Fruit fly (Drosophila melanogaster) whole organism, embryonic: ENCODE measurements around the gene CG12947.
A peak's percentile ranks its signal among the peaks of the same experiment; 100 is the strongest.

Source experiments
- BEAF-32 ChIP-seq: fragments of 200-800 bp; sonication (Bioruptor generic); optimal IDR thresholded peaks from 3 replicates; lab custom pipeline; 2017; ENCODE audit warnings: missing biosample characterization, missing genetic modification characterization, mild to moderate bottlenecking, moderate library complexity, missing genetic modification reagents
- CG10267 ChIP-seq: fragments of 200-800 bp; sonication (Bioruptor generic); optimal IDR thresholded peaks from 2 replicates; lab custom pipeline; 2018; ENCODE audit warnings: missing biosample characterization, mild to moderate bottlenecking, missing genetic modification characterization, moderate library complexity
- CG11085 ChIP-seq: fragments of 200-800 bp; sonication (Bioruptor generic); IDR thresholded peaks from 2 replicates; pipeline ENCODE4 v1.3.6; 2022; ENCODE audit warnings: missing biosample characterization, missing genetic modification characterization
- CG11093 ChIP-seq: fragments of 200-800 bp; sonication (Bioruptor generic); IDR thresholded peaks from 3 replicates; pipeline ENCODE4 v1.3.6; 2022; ENCODE audit warnings: missing biosample characterization, missing genetic modification characterization
- CG11398 ChIP-seq: fragments of 200-800 bp; sonication (Bioruptor generic); optimal IDR thresholded peaks from 2 replicates; lab custom pipeline; 2016; ENCODE audit warnings: missing biosample characterization, missing genetic modification characterization
- CG12391 ChIP-seq: fragments of 200-800 bp; sonication (Bioruptor generic); optimal IDR thresholded peaks from 3 replicates; lab custom pipeline; 2018; ENCODE audit warnings: missing biosample characterization, mild to moderate bottlenecking, missing genetic modification characterization, moderate library complexity
- CG13287 ChIP-seq: fragments of 200-800 bp; sonication (Bioruptor generic); IDR thresholded peaks from 2 replicates; pipeline ENCODE4 v1.3.6; 2022; ENCODE audit warnings: missing biosample characterization, missing genetic modification characterization; ENCODE audit not compliant: partially characterized antibody
- CG1602 ChIP-seq: fragments of 200-800 bp; sonication (Bioruptor generic); optimal IDR thresholded peaks from 3 replicates; lab custom pipeline; 2016; ENCODE audit warnings: missing biosample characterization, missing genetic modification characterization
- CG16863 ChIP-seq: fragments of 200-800 bp; sonication (Bioruptor generic); optimal IDR thresholded peaks from 3 replicates; lab custom pipeline; 2016; ENCODE audit warnings: missing biosample characterization, missing genetic modification characterization
- CG1792 ChIP-seq: fragments of 200-800 bp; sonication (Bioruptor generic); optimal IDR thresholded peaks from 2 replicates; lab custom pipeline; 2016; ENCODE audit warnings: missing biosample characterization, missing genetic modification characterization
- CG2116 ChIP-seq: fragments of 200-800 bp; sonication (Bioruptor generic); optimal IDR thresholded peaks from 3 replicates; lab custom pipeline; 2018; ENCODE audit warnings: missing biosample characterization, mild to moderate bottlenecking, missing genetic modification characterization
- CG2712 ChIP-seq: fragments of 200-800 bp; optimal IDR thresholded peaks from 3 replicates; lab custom pipeline; 2019; ENCODE audit warnings: missing biosample characterization, mild to moderate bottlenecking, missing genetic modification characterization, moderate library complexity
- CG30403 ChIP-seq: fragments of 200-800 bp; sonication (Bioruptor generic); optimal IDR thresholded peaks from 3 replicates; lab custom pipeline; 2016; ENCODE audit warnings: missing biosample characterization, missing genetic modification characterization
- CG32767 ChIP-seq: fragments of 200-800 bp; sonication (Bioruptor generic); IDR thresholded peaks from 2 replicates; pipeline ENCODE4 v1.3.6; 2022; ENCODE audit warnings: missing biosample characterization, missing genetic modification characterization
- CG34224 ChIP-seq: fragments of 200-800 bp; sonication (Bioruptor generic); IDR thresholded peaks from 3 replicates; pipeline ENCODE4 v1.3.6; 2022; ENCODE audit warnings: missing biosample characterization, missing genetic modification characterization; ENCODE audit not compliant: partially characterized antibody
- CG3995 ChIP-seq: fragments of 200-800 bp; sonication (Bioruptor generic); optimal IDR thresholded peaks from 3 replicates; lab custom pipeline; 2016; ENCODE audit warnings: missing biosample characterization, missing genetic modification characterization
- CG4360 ChIP-seq: fragments of 200-800 bp; sonication (Bioruptor generic); IDR thresholded peaks from 2 replicates; pipeline ENCODE4 v1.3.6; 2022; ENCODE audit warnings: missing biosample characterization, missing genetic modification characterization
- CG6175 ChIP-seq: fragments of 200-800 bp; sonication (Bioruptor generic); IDR thresholded peaks from 3 replicates; pipeline ENCODE4 v1.3.6; 2022; ENCODE audit warnings: missing biosample characterization, missing genetic modification characterization
- CG7745 ChIP-seq: fragments of 200-800 bp; sonication (Bioruptor generic); optimal IDR thresholded peaks from 2 replicates; lab custom pipeline; 2018; ENCODE audit warnings: missing biosample characterization, mild to moderate bottlenecking, missing genetic modification characterization, moderate library complexity
- CG8765 ChIP-seq: fragments of 200-800 bp; sonication (Bioruptor generic); IDR thresholded peaks from 2 replicates; pipeline ENCODE4 v1.3.6; 2022; ENCODE audit warnings: missing biosample characterization, missing genetic modification characterization
- CG9609 ChIP-seq: fragments of 200-800 bp; sonication (Bioruptor generic); optimal IDR thresholded peaks from 3 replicates; lab custom pipeline; 2016; ENCODE audit warnings: missing biosample characterization, missing genetic modification characterization
- D ChIP-seq, 2 experiments: fragments of 200-800 bp in 1 of 2; fragments of >200 bp in 1 of 2; sonication (Bioruptor generic) in 1 of 2; optimal IDR thresholded peaks; 2 replicates in 1 of 2; 3 replicates in 1 of 2; lab custom pipeline; 2017; ENCODE audit warnings: mild to moderate bottlenecking in 1 of 2, missing biosample characterization in 1 of 2, missing genetic modification characterization in 1 of 2, missing genetic modification reagents in 1 of 2
- E2f2 ChIP-seq: fragments of 200-800 bp; sonication (Bioruptor generic); IDR thresholded peaks from 2 replicates; pipeline ENCODE4 v1.3.6; 2022; ENCODE audit warnings: missing biosample characterization, missing genetic modification characterization
- HLH4C ChIP-seq: fragments of 200-800 bp; sonication (Bioruptor generic); IDR thresholded peaks from 3 replicates; pipeline ENCODE4 v1.3.6; 2022; ENCODE audit warnings: missing biosample characterization, missing genetic modification characterization; ENCODE audit not compliant: partially characterized antibody
- Hr78 ChIP-seq, 2 experiments: fragments of 200-800 bp in 1 of 2; fragments of >200 bp in 1 of 2; sonication (Bioruptor generic) in 1 of 2; optimal IDR thresholded peaks; 2 replicates each; lab custom pipeline; 2017 to 2019; ENCODE audit warnings: missing biosample characterization in 2 of 2, missing genetic modification characterization in 2 of 2, mild to moderate bottlenecking in 1 of 2, moderate library complexity in 1 of 2
- MBD-R2 ChIP-seq: fragments of 200-800 bp; sonication (Bioruptor generic); IDR thresholded peaks from 2 replicates; pipeline ENCODE4 v1.3.6; 2022; ENCODE audit warnings: missing biosample characterization, missing genetic modification characterization
- MESR4 ChIP-seq: fragments of 200-800 bp; sonication (Bioruptor generic); optimal IDR thresholded peaks from 2 replicates; lab custom pipeline; 2018; ENCODE audit warnings: missing biosample characterization, mild to moderate bottlenecking, missing genetic modification characterization, moderate library complexity
- Scr ChIP-seq: fragments of 200-800 bp; sonication (Bioruptor generic); IDR thresholded peaks from 2 replicates; pipeline ENCODE4 v1.3.6; 2022; ENCODE audit warnings: missing biosample characterization, missing genetic modification characterization; ENCODE audit not compliant: partially characterized antibody
- al ChIP-seq: fragments of 200-800 bp; sonication (Bioruptor generic); IDR thresholded peaks from 2 replicates; pipeline ENCODE4 v1.3.6; 2022; ENCODE audit warnings: missing biosample characterization, missing genetic modification characterization
- ap ChIP-seq: fragments of 200-800 bp; sonication (Bioruptor generic); IDR thresholded peaks from 2 replicates; pipeline ENCODE4 v1.3.6; 2022; ENCODE audit warnings: missing biosample characterization, missing genetic modification characterization
- bbx ChIP-seq: fragments of 200-800 bp; sonication (Bioruptor generic); IDR thresholded peaks from 2 replicates; pipeline ENCODE4 v1.3.6; 2022; ENCODE audit warnings: missing biosample characterization, missing genetic modification characterization; ENCODE audit not compliant: partially characterized antibody
- cad ChIP-seq: fragments of >200 bp; optimal IDR thresholded peaks from 2 replicates; lab custom pipeline; 2017; ENCODE audit warnings: missing biosample characterization, missing genetic modification characterization
- ham ChIP-seq: fragments of 200-800 bp; sonication (Bioruptor generic); IDR thresholded peaks from 2 replicates; pipeline ENCODE4 v1.3.6; 2022; ENCODE audit warnings: missing biosample characterization, missing genetic modification characterization
- jigr1 ChIP-seq: fragments of 200-800 bp; sonication (Bioruptor generic); IDR thresholded peaks from 3 replicates; pipeline ENCODE4 v1.3.6; 2022; ENCODE audit warnings: missing biosample characterization, missing genetic modification characterization
- klu ChIP-seq: fragments of 200-800 bp; sonication (Bioruptor generic); IDR thresholded peaks from 2 replicates; pipeline ENCODE4 v1.3.6; 2022; ENCODE audit warnings: missing biosample characterization, missing genetic modification characterization
- lmd ChIP-seq: fragments of 200-800 bp; sonication (Bioruptor generic); IDR thresholded peaks from 2 replicates; pipeline ENCODE4 v1.3.6; 2022; ENCODE audit warnings: missing biosample characterization, missing genetic modification characterization
- mld ChIP-seq: fragments of 200-800 bp; sonication (Bioruptor generic); IDR thresholded peaks from 3 replicates; pipeline ENCODE4 v1.3.6; 2022; ENCODE audit warnings: missing biosample characterization, missing genetic modification characterization; ENCODE audit not compliant: partially characterized antibody
- nerfin-1 ChIP-seq: fragments of 200-800 bp; sonication (Bioruptor generic); optimal IDR thresholded peaks from 3 replicates; lab custom pipeline; 2019; ENCODE audit warnings: missing biosample characterization, mild to moderate bottlenecking, missing genetic modification characterization, moderate library complexity
- nerfin-2 ChIP-seq: fragments of 200-800 bp; sonication (Bioruptor generic); IDR thresholded peaks from 2 replicates; pipeline ENCODE4 v1.3.6; 2022; ENCODE audit warnings: missing biosample characterization, missing genetic modification characterization; ENCODE audit not compliant: partially characterized antibody
- nmo ChIP-seq: fragments of 200-800 bp; sonication (Bioruptor generic); optimal IDR thresholded peaks from 2 replicates; lab custom pipeline; 2018; ENCODE audit warnings: missing biosample characterization, mild to moderate bottlenecking, missing genetic modification characterization, moderate library complexity
- oc ChIP-seq: fragments of 200-800 bp; sonication (Bioruptor generic); optimal IDR thresholded peaks from 2 replicates; lab custom pipeline; 2018; ENCODE audit warnings: missing biosample characterization, mild to moderate bottlenecking, missing genetic modification characterization, moderate library complexity
- prd ChIP-seq, 3 experiments: fragments of >200 bp in 2 of 3; fragments of 200-800 bp in 1 of 3; sonication (Bioruptor generic) in 1 of 3; optimal IDR thresholded peaks in 2 of 3; IDR thresholded peaks in 1 of 3; 2 replicates in 2 of 3; 3 replicates in 1 of 3; pipeline versions ENCODE4 v1.3.6 to Lab custom; 2017 to 2022; ENCODE audit warnings: missing biosample characterization in 1 of 3, missing genetic modification characterization in 1 of 3
- pzg ChIP-seq: fragments of 200-800 bp; sonication (Bioruptor generic); optimal IDR thresholded peaks from 3 replicates; lab custom pipeline; 2018; ENCODE audit warnings: missing biosample characterization, mild to moderate bottlenecking, missing genetic modification characterization, moderate library complexity
- ro ChIP-seq: fragments of 200-800 bp; sonication (Bioruptor generic); IDR thresholded peaks from 2 replicates; pipeline ENCODE4 v1.3.6; 2022; ENCODE audit warnings: missing biosample characterization, missing genetic modification characterization
- row ChIP-seq: fragments of 200-800 bp; sonication (Bioruptor generic); IDR thresholded peaks from 3 replicates; pipeline ENCODE4 v1.3.6; 2022; ENCODE audit warnings: missing biosample characterization, missing genetic modification characterization
- sens ChIP-seq: fragments of 200-800 bp; sonication (Bioruptor generic); peaks from one replicate; lab custom pipeline; 2016; ENCODE audit warnings: missing biosample characterization, missing genetic modification characterization
- sna ChIP-seq: fragments of 200-800 bp; sonication (Bioruptor generic); IDR thresholded peaks from 2 replicates; pipeline ENCODE4 v1.3.6; 2022; ENCODE audit warnings: missing biosample characterization, missing genetic modification characterization; ENCODE audit not compliant: partially characterized antibody
- wdn ChIP-seq: fragments of 200-800 bp; sonication (Bioruptor generic); IDR thresholded peaks from 2 replicates; pipeline ENCODE4 v1.3.6; 2022; ENCODE audit warnings: missing biosample characterization, missing genetic modification characterization
- zen ChIP-seq: fragments of 200-800 bp; sonication (Bioruptor generic); optimal IDR thresholded peaks from 3 replicates; lab custom pipeline; 2018; ENCODE audit warnings: missing biosample characterization, mild to moderate bottlenecking, missing genetic modification characterization, moderate library complexity

Gene CG12947

dm6 chr3R:9740713-9741112 is 39.2 kb upstream of the CG12947 start, which contains the start of gene Pnn (continued):
- TF ChIP-seq CG30403 = no peak
- peak; percentile 39 for TF ChIP-seq zen (tag; lab: Kevin White, UChicago)
- TF ChIP-seq row (GFP tag; lab: Robert Waterston, UW) = peak; percentile 84
- TF ChIP-seq nerfin-2 (GFP tag; lab: Robert Waterston, UW) = peak; percentile 69
- peak; percentile 68; the same call in 1 of the 3 replicates for TF ChIP-seq mld (GFP tag; lab: Robert Waterston, UW)
- TF ChIP-seq CG8765 (GFP tag; lab: Robert Waterston, UW) = no peak
- TF ChIP-seq CG2116 (GFP tag; lab: Kevin White, UChicago) = peak; percentile 44
- TF ChIP-seq nerfin-1 (tag; lab: Kevin White, UChicago) = no peak
- TF ChIP-seq prd (optimal IDR thresholded peaks at IDR 0.05; lab: Kevin White, UChicago) = no peak
- TF ChIP-seq prd (GFP tag; IDR thresholded peaks at IDR 0.05; lab: Robert Waterston, UW) = no peak
- peak; percentile 42 for TF ChIP-seq CG2712 (tag; lab: Kevin White, UChicago)
- peak; percentile 87 for TF ChIP-seq sna (GFP tag; lab: Robert Waterston, UW)
- TF ChIP-seq sens (GFP tag; lab: Kevin White, UChicago) = peak; percentile 35
- TF ChIP-seq CG11093 (GFP tag; lab: Robert Waterston, UW) = no peak
- 0 out of 2 replicates have a peak, but pooled peaks have one; percentile 19 for TF ChIP-seq CG32767 (GFP tag; lab: Robert Waterston, UW)
- no peak for TF ChIP-seq CG1792 (GFP tag; lab: Kevin White, UChicago)
- TF ChIP-seq E2f2 (GFP tag; lab: Robert Waterston, UW) = peak; percentile 29; the same call in 1 of the 2 replicates
- no peak for TF ChIP-seq jigr1
- TF ChIP-seq CG7745 (tag; lab: Kevin White, UChicago) = peak; percentile 44
- peak; percentile 95 for TF ChIP-seq CG3995 (GFP tag; lab: Kevin White, UChicago)
- no peak for TF ChIP-seq oc (tag; lab: Kevin White, UChicago)
- TF ChIP-seq CG16863 (GFP tag; lab: Kevin White, UChicago) = no peak
- TF ChIP-seq CG6175 (GFP tag; lab: Robert Waterston, UW) = no peak
- peak; percentile 84 for TF ChIP-seq BEAF-32 (GFP tag; lab: Kevin White, UChicago)
- TF ChIP-seq HLH4C (GFP tag; lab: Robert Waterston, UW) = peak; percentile 84
- TF ChIP-seq D (optimal IDR thresholded peaks at IDR 0.05; lab: Kevin White, UChicago) = no peak
- TF ChIP-seq D (GFP tag; optimal IDR thresholded peaks at IDR 0.05; lab: Kevin White, UChicago) = peak; percentile 16
- no peak for TF ChIP-seq wdn
- no peak for TF ChIP-seq CG1602 (GFP tag; lab: Kevin White, UChicago)
- no peak for TF ChIP-seq CG4360 (GFP tag; lab: Robert Waterston, UW)
- TF ChIP-seq CG12391 (tag; lab: Kevin White, UChicago) = peak; percentile 49
- TF ChIP-seq klu = no peak
- peak; percentile 95 for TF ChIP-seq CG13287 (GFP tag; lab: Robert Waterston, UW)
- TF ChIP-seq pzg = peak; percentile 53
- TF ChIP-seq CG11085 (GFP tag; lab: Robert Waterston, UW) = no peak
- TF ChIP-seq nmo = peak; percentile 47
- no peak for TF ChIP-seq ham (GFP tag; lab: Robert Waterston, UW)
- 0 out of 2 replicates have a peak, but pooled peaks have one; percentile 6 for TF ChIP-seq al (GFP tag; lab: Robert Waterston, UW)
- no peak for TF ChIP-seq ro (GFP tag; lab: Robert Waterston, UW)
- peak; percentile 88 for TF ChIP-seq CG34224 (GFP tag; lab: Robert Waterston, UW)
- TF ChIP-seq cad (GFP tag; lab: Kevin White, UChicago) = peak; percentile 30
- no peak for TF ChIP-seq CG9609 (GFP tag; lab: Kevin White, UChicago)
- TF ChIP-seq bbx (GFP tag; lab: Robert Waterston, UW) = peak; percentile 88
- TF ChIP-seq ap (GFP tag; lab: Robert Waterston, UW) = no peak
- peak; percentile 40 for TF ChIP-seq CG10267 (tag; lab: Kevin White, UChicago)
- no peak for TF ChIP-seq CG11398
- no peak for TF ChIP-seq lmd (GFP tag; lab: Robert Waterston, UW)
- TF ChIP-seq MBD-R2 (GFP tag; lab: Robert Waterston, UW) = peak; percentile 91
- TF ChIP-seq Scr (GFP tag; lab: Robert Waterston, UW) = peak; percentile 93
- TF ChIP-seq MESR4 (GFP tag; lab: Kevin White, UChicago) = peak; percentile 75
- TF ChIP-seq Hr78 (GFP tag; optimal IDR thresholded peaks at IDR 0.05; lab: Kevin White, UChicago) = no peak
